Worm (Caenorhabditis elegans) whole organism, L4/young adult: Measurements from ENCODE around the gene C09H10.9.

Experiments used
- dao-5 ChIP-seq: sonication (generic microtip); optimal IDR thresholded peaks from 2 replicates; lab custom pipeline; 2016; ENCODE audit warnings: missing genotype, missing genetic modification characterization, moderate library complexity, missing compliant biosample characterization
- him-1 ChIP-seq: sonication (generic microtip); optimal IDR thresholded peaks from 2 replicates; lab custom pipeline; 2016; ENCODE audit warnings: missing genotype, missing genetic modification reagents, missing genetic modification characterization, missing compliant biosample characterization

ce11 chrII:11135773-11136172 lies 31.5 kb downstream of the C09H10.9 start:
- TF ChIP-seq him-1 (no peak), dao-5 (tag; lab: Kevin White, UChicago) (no peak)
